Fruit fly (Drosophila melanogaster): ENCODE measurements around the gene CanA-14F.

DNA sequence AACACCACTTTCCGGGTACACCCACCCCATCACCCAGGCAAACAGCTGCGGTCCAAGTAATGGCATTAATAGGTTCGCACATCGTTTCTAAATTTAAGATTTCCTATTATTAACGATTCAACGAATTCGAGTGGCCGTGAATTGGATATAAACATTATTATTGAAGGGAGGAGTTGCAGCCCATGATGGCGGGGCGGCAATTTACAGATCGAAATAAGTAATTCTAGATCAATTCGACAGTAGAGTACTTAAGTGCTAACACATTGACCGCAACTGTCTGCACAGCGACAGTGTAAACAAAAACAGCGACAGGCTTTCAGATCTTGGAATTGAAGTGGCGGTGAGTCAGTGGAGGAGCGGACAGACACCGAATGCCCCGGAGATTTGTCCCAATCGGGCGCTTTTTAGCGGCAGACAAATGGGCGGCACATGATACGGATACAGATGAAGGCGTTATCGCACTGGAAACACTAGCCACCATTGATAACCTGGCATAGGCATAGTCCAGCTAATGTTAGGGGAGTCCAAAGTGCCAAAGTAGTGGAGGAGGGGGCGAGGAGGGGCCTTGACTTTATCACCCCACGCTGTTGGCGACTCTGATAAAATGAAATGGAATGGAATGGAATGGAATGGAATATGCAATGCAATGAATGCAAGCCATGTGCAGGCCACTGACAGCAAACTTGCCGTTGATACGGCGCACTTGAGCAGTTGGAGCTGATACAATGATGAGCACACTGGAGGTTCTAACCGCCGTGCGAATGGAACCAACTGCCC is 46.4 kb upstream of the CanA-14F start:
- no peak for TF ChIP-seq psq (optimal IDR thresholded peaks at IDR 0.05)
- no peak for TF ChIP-seq h (optimal IDR thresholded peaks at IDR 0.05)
